Worm (Caenorhabditis elegans): ENCODE results near the gene Y38H6C.20.

DNA sequence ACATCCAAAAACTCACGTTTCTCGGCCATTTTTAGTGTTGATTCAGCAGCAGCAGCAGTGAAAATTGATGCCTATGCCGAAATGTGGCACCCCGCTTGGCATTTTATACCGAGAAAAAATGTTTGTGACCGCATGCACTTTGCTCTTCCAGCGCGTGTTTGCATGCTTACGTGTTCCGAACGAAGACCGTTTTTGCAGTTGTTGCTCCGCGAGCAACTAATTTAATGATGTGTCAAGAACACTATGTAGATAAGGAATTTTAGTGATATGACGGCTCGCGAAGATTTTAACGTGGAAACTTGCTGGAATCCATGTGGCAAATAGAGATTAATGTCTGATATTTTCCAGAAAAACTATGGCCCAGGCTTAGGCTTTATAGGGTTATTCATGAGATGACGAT is 52.0 kb downstream of the Y38H6C.20 start, which contains the start of gene dct-16:
- no peak for TF ChIP-seq F33H1.4 (GFP tag; IDR thresholded peaks at IDR 0.05)
- peak; percentile 44 for TF ChIP-seq nhr-90 (tag; optimal IDR thresholded peaks at IDR 0.05)
- no peak for TF ChIP-seq ama-1 (optimal IDR thresholded peaks at IDR 0.05)
- no peak for TF ChIP-seq ama-1 (GFP tag; optimal IDR thresholded peaks at IDR 0.05)
- no peak for TF ChIP-seq ztf-18 (tag; optimal IDR thresholded peaks at IDR 0.05)
- TF ChIP-seq snpc-4 (GFP tag; optimal IDR thresholded peaks at IDR 0.05) = no peak
- no peak for TF ChIP-seq snpc-4 (tag; optimal IDR thresholded peaks at IDR 0.05)
- TF ChIP-seq nfya-1 (tag; optimal IDR thresholded peaks at IDR 0.05; ENCODE audit: borderline replicate concordance, insufficient read depth) = no peak
- TF ChIP-seq ztf-26 (tag; optimal IDR thresholded peaks at IDR 0.05) = no peak
- no peak for TF ChIP-seq snpc-1.3 (tag; optimal IDR thresholded peaks at IDR 0.05; ENCODE audit: insufficient read depth)
- no peak for TF ChIP-seq akir-1 (GFP tag; optimal IDR thresholded peaks at IDR 0.05)
- TF ChIP-seq dox-1 (GFP tag; IDR thresholded peaks at IDR 0.05) = no peak
- TF ChIP-seq ztf-6 (GFP tag; IDR thresholded peaks at IDR 0.05) = no peak
- TF ChIP-seq Y53G8AR.9 (GFP tag; conservative IDR thresholded peaks at IDR 0.05) = no peak; the same call in 1 of the 2 replicates
- TF ChIP-seq mxl-1 (tag; optimal IDR thresholded peaks at IDR 0.05) = no peak
- no peak for TF ChIP-seq bed-2 (GFP tag; IDR thresholded peaks at IDR 0.05)

All from whole organism, young adult.